Fruit fly (Drosophila melanogaster): ENCODE results near the gene CG15347.
A peak's percentile ranks its signal among the peaks of the same experiment; 100 is the strongest.

The CG15347 gene

DNA sequence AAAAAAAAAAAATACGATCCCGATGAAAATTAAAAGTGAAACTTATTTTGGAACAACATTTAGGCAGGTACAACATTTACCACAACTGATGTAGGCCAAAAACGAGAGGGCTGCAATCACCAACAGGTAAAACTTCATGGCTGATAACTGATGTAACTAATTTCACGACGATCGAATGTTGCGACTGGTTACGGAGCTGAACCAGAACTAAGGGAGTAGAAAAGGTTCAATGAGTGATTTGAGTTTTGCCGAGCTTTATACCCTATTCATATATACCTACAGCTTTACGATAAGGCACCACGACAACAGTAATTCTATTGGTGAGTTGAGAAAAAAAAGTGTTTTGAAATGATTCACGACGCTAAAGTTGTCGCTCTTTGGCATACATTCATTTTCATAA lies at the start of gene CG15347:
Gene CG15347, minus strand, starts transcription at position 213 of the 400 bp plus-strand sequence.
- TF ChIP-seq vri (GFP tag; optimal IDR thresholded peaks at IDR 0.05) (peak; percentile 78), CG4318 (GFP tag; optimal IDR thresholded peaks at IDR 0.05) (no peak), Eip78C (GFP tag) (peak; percentile 21), net (GFP tag; optimal IDR thresholded peaks at IDR 0.05) (no peak), Eip93F (GFP tag; optimal IDR thresholded peaks at IDR 0.05) (no peak)

DNA sequence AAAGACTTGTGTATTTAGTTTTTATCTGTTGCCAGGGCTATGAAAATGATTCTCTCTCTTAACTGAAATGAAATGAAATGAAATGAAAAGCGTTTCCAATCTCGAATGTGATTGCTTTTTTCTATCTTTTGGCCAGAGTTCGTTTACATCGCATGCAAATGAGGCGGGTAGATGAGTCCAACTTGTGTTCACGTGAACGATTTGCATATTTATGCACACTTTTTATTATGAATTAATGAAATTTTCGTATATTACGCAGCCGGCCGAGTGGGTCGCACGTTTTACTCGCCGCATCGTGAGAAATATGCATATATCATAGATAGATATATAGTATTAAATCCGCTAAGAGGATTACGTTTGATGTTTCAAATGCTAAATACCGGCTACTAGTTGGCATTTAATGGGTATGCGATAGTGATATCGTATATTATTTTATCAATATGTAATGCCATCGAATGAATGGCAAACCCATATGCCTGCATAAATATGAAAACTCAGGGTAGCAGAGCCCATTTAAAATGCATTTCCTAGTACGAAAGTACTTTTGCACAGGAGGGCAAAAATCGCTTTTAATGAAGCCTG lies 44.4 kb upstream of the CG15347 start:
- TF ChIP-seq Sox14 (GFP tag; optimal IDR thresholded peaks at IDR 0.05) (no peak), CG7368 (GFP tag; optimal IDR thresholded peaks at IDR 0.05) (no peak), CG9139 (GFP tag; optimal IDR thresholded peaks at IDR 0.05) (no peak), Hr4 (GFP tag; optimal IDR thresholded peaks at IDR 0.05) (peak; percentile 4), Ets96B (tag; optimal IDR thresholded peaks at IDR 0.05) (no peak), fd85E (GFP tag; optimal IDR thresholded peaks at IDR 0.05) (no peak), CG32006 (GFP tag; optimal IDR thresholded peaks at IDR 0.05) (no peak), CG4318 (GFP tag; optimal IDR thresholded peaks at IDR 0.05) (no peak), dsx (GFP tag; optimal IDR thresholded peaks at IDR 0.05; ENCODE audit: poor library complexity, severe bottlenecking) (no peak), CG6808 (GFP tag; optimal IDR thresholded peaks at IDR 0.05) (no peak), svp (GFP tag) (peak; percentile 62), CG3919 (GFP tag; optimal IDR thresholded peaks at IDR 0.05) (no peak), OdsH (GFP tag; optimal IDR thresholded peaks at IDR 0.05) (no peak), CG8632 (GFP tag; optimal IDR thresholded peaks at IDR 0.05) (no peak), eg (GFP tag; IDR thresholded peaks at IDR 0.05) (no peak), fd59A (GFP tag; optimal IDR thresholded peaks at IDR 0.05) (no peak), CG31627 (GFP tag; optimal IDR thresholded peaks at IDR 0.05) (no peak), CG15336 (GFP tag; IDR thresholded peaks at IDR 0.05) (no peak), CG3032 (tag; optimal IDR thresholded peaks at IDR 0.05) (no peak), Eip78C (GFP tag) (peak; percentile 28), pdm3 (GFP tag; optimal IDR thresholded peaks at IDR 0.05) (no peak)

DNA sequence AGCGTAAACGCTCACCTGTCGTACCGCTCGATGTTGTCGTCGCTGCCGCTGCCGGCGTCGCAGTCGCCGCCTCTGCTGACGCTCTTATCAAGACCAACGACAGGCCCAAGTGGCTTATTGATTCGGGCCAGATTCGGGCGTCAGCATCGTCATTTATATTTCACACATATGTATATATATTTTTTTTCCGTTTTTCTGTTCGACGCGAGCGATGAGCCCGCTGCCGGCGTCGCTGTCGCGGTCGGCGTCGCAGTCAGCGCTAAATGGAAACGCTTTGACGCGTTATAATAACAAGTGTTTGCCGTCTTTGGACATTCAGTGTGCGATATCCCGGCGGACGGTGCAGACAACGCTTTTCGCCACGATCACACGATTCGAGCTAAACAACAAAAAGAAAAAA lies 41.4 kb upstream of the CG15347 start:
- TF ChIP-seq net (GFP tag; optimal IDR thresholded peaks at IDR 0.05) (no peak), salr (GFP tag; optimal IDR thresholded peaks at IDR 0.05) (no peak), Eip78C (GFP tag) (peak; percentile 18), dac (GFP tag; optimal IDR thresholded peaks at IDR 0.05) (no peak), CG11902 (GFP tag; optimal IDR thresholded peaks at IDR 0.05) (no peak), esn (GFP tag; optimal IDR thresholded peaks at IDR 0.05) (no peak), ss (GFP tag; optimal IDR thresholded peaks at IDR 0.05) (no peak), CG8632 (GFP tag; optimal IDR thresholded peaks at IDR 0.05) (no peak), fd59A (GFP tag; optimal IDR thresholded peaks at IDR 0.05) (no peak), Eip93F (GFP tag; optimal IDR thresholded peaks at IDR 0.05) (peak; percentile 49), spab (GFP tag; optimal IDR thresholded peaks at IDR 0.05) (no peak)

DNA sequence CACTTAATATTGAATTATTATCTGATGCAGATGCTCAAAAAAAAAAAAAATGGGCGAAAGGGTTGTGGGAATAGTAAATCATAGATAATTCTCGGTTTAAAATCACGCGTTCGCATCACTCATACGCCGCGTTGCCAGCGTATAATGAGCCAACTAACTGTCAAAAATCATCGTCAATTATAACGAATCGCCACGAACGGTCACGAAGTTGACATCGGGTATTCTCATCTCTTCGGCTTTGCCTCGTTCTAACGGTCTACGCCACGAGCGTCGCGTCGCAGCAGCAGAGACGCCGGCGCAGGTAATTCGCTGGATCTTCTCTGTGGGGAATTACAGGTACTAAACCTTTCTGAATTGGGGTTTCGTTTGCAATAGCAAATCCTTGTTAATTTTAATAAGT lies 40.7 kb upstream of the CG15347 start:
- no peak for TF ChIP-seq CG15336 (GFP tag; IDR thresholded peaks at IDR 0.05)
- no peak for TF ChIP-seq dac (GFP tag; optimal IDR thresholded peaks at IDR 0.05)

DNA sequence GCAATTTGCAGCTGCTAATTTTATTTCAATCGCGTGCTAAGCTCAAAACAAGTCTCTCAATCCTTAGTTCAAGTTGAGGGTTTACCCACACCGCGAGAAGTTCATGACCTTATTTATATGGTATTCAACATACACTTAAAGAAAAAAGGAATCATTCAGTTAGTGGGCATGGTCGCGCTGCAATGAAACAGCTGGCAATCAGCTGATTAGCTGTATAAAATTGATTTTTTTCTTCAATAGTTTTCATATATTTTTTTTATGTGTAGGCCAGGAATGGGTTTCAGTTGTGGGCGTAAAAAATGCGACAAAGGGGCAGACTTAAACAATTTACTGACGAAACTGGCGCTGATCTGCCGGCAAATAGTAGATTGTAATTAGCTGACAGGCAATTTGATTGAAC lies 38.5 kb upstream of the CG15347 start:
- TF ChIP-seq Sox15 (GFP tag; optimal IDR thresholded peaks at IDR 0.05) (peak; percentile 1), Ets21C (GFP tag; optimal IDR thresholded peaks at IDR 0.05) (no peak), CG11902 (GFP tag; optimal IDR thresholded peaks at IDR 0.05) (no peak), dsx (GFP tag; optimal IDR thresholded peaks at IDR 0.05; ENCODE audit: poor library complexity, severe bottlenecking) (no peak), fkh (GFP tag; optimal IDR thresholded peaks at IDR 0.05) (no peak), achi (GFP tag; optimal IDR thresholded peaks at IDR 0.05) (peak; percentile 16), pdm3 (GFP tag; optimal IDR thresholded peaks at IDR 0.05) (peak; percentile 15), CG16779 (tag; optimal IDR thresholded peaks at IDR 0.05) (no peak), Met (GFP tag; optimal IDR thresholded peaks at IDR 0.05) (no peak), CG34406 (GFP tag; optimal IDR thresholded peaks at IDR 0.05) (no peak), CG31627 (GFP tag; optimal IDR thresholded peaks at IDR 0.05) (peak; percentile 4), fd59A (GFP tag; optimal IDR thresholded peaks at IDR 0.05) (no peak), CG11762 (GFP tag; optimal IDR thresholded peaks at IDR 0.05; ENCODE audit: insufficient read depth) (no peak), vri (GFP tag; optimal IDR thresholded peaks at IDR 0.05) (no peak), Sox14 (GFP tag; optimal IDR thresholded peaks at IDR 0.05) (peak; percentile 10), Eip78C (GFP tag) (peak; percentile 54), CG10669 (GFP tag; optimal IDR thresholded peaks at IDR 0.05) (peak; percentile 7), net (GFP tag; optimal IDR thresholded peaks at IDR 0.05) (peak; percentile 14), CG11294 (GFP tag; IDR thresholded peaks at IDR 0.05) (0 out of 2 replicates have a peak, but pooled peaks have one; percentile 18), spab (GFP tag; optimal IDR thresholded peaks at IDR 0.05) (no peak), CG6163 (GFP tag; IDR thresholded peaks at IDR 0.05) (peak; percentile 52; the same call in 2 of the 3 replicates), OdsH (GFP tag; optimal IDR thresholded peaks at IDR 0.05) (peak; percentile 10), CG6792 (GFP tag; optimal IDR thresholded peaks at IDR 0.05) (peak; percentile 2)
